Worm (Caenorhabditis elegans) whole organism, dauer: ENCODE measurements around the gene igeg-2.
"Not testable (repeated sequence)": the region's sequence is repeated elsewhere in the genome, so short reads cannot be mapped to it uniquely, and the experiment has no call there.

Experiments
- unc-62 ChIP-seq: sonication (generic microtip); optimal IDR thresholded peaks from 2 replicates; lab custom pipeline; 2017; ENCODE audit warnings: missing biosample characterization, missing genetic modification reagents, missing genetic modification characterization

The igeg-2 gene

DNA sequence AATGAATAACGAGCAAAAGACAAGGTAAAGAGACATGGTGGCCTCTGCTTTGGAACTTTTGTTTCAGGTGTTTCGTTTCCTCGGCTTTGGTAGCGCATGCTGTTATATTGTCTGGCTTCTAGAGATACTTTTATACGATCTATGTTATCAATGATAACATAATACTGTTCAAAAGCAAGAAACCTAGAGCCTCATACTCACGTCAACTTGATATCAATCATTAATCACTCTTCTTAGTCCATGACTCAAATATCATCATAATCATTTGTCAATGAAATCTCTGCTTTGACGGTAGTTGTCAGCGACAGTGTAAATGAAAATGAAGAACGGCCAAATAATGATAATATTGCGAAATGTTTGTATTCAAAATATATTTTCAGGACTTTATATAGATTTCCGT is 3.8 kb upstream of the igeg-2 start:
- TF ChIP-seq unc-62 (GFP tag; lab: Kevin White, UChicago), result no peak

DNA sequence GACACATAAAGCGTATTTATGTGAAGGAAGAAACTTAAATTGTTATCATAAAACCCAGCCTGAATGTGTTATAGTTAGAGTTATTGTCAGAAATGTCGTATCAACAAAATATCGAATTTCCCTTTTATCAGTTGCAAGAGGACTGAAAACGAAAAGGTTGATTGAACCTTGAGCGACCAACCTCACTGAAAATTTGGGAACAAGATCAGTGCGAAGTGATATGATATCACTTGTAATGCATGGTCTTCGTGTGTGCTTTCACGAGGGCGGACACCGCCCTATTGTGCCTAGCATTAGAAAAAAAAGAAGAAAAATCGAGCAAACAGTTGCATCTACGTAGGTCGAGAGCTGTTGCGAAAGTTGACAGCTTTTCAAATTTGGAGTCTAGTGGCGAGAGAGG is 1.3 kb upstream of the igeg-2 start:
- no peak for TF ChIP-seq unc-62 (GFP tag; lab: Kevin White, UChicago)

DNA sequence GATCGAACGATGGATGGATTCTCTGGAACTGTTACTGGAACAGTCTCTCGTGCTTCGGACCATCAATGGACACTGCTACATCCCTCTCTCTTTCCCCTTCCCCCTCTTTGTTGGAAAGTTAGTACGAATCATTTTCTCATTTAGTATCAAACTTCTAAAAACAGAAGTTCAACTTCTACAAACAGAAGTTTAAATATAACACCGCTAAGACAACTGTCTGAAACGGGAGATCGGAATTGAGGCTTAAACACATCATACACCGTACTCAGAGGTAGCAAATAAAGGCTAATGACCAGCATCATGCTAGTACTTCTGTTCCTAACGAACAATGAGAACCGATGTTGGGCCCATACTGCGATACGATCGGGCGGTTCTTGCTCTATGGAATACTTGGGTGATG is 6.7 kb downstream of the igeg-2 start, which contains the start of gene F46C3.7:
Gene F46C3.7, plus strand, starts transcription at position 301 of the 400 bp plus-strand sequence.
- not testable (repeated sequence) for TF ChIP-seq unc-62 (GFP tag; lab: Kevin White, UChicago)

DNA sequence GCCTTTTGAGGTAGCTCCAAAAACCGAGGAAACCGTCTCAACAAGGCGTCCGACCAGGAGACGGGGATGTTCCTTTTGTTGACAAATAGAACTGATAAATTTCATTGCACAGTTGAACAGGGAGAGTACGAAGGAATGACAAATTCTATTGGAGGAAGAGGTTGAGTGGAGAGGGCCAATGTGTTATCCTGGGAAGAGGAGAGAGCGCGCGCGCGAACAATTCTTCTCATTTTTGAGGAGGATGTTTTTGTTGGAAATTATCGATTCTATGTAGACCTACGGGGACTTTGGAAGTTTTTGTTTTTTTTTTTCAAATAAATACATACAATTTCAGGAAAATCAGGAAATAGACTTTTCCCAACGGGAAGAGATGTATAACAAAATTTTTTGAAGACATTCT is 8.7 kb downstream of the igeg-2 start:
- no peak for TF ChIP-seq unc-62 (GFP tag; lab: Kevin White, UChicago)

DNA sequence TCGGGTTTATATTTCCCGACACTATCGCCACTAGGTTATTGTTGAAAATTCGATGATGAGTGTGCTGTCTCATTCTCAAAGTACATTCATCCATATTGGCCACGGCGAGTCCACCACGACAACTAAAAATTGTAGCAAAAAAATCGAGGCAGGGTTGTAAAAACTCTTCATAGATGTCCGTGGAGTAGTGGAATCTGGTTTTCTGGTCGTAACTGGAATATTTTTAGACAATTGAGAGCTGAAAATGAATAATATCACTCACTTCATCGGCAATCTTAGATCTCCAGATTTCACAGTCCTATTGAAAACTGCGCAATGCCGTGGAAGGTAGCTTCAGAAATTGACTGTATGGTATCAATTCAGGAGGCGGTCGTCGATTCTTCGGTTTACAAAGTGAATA is 10.9 kb downstream of the igeg-2 start:
- TF ChIP-seq unc-62 (GFP tag; lab: Kevin White, UChicago), result no peak

DNA sequence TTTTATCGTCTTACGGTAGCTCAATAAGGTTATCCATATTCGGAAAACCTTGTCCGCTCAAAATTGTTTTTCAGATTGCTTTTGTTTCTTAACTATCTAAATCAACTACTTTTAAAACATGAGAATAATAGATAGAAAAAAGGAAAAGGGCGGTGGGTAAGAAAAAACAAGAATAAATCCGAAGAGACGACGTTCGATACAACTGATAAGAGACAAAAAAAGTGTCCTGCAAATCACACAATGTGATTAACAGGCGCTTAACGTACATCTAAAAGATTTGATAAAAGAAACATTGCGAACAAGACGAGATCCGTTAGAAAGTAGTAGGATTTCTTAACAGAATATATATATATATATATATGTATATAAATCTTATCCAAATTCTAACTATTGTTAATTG is 12.9 kb downstream of the igeg-2 start, which contains the start of gene hum-4:
Gene hum-4, minus strand, starts transcription at position 101 of the 400 bp plus-strand sequence.
- TF ChIP-seq unc-62 (GFP tag; lab: Kevin White, UChicago), result no peak

DNA sequence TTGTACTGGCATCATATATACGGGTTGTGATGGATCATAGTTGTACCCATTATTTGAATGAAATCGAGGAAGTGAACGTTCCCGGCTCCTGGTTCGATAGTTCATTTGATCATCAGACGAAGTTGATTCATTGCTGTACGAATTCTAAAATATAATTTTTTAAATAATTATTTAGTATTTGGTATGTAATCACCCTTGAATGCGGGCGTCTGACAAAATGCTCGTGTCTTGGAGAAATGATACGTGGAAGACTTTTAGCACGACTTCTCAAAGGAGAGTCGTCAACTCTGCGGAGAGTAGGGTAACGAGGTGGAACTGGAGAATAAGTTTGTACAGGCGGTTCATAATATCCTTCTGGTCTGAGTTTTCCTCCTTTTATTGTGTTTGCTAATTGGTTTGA is 18.9 kb downstream of the igeg-2 start:
- no peak for TF ChIP-seq unc-62 (GFP tag; lab: Kevin White, UChicago)

DNA sequence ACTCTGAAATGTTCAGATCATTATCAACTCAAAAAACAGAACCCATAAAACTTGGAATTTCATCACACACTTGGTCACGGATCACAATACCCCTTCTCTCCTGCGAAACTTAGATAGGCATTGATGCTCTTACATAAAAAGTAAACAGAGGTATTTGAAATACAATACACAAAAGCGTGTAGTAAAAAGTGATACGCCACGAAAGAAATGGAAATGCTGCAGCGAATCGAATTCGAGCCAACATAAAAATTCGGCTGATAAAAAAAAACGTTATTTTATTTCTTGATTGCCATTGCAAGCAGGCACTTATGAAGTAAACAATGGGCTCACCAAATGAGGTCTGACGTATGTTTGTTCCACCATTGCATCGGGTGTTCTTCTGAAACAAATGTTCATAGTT is 19.8 kb downstream of the igeg-2 start:
- no peak for TF ChIP-seq unc-62 (GFP tag; lab: Kevin White, UChicago)

DNA sequence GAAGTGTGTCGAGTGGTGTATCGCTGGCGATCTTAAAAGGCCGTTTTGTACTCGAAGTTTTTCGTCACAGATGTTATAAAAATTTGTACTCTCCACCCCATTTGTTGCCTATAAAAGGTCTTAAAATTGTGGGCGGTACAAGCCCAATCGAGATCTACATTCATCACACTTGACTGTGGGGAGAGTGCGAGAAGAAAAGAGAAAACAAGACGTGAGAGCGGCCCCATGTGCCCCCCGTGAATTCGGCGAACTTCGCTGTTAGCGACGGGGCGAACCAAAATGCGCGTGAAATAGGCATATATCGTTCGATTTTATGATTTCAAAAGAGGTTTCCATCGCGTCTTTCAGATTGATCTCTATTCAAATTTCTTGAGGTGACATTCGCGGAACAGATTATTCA is 26.4 kb downstream of the igeg-2 start, which contains the start of gene F46C3.6:
Gene F46C3.6, minus strand, starts transcription at position 87 of the 400 bp plus-strand sequence.
- no peak for TF ChIP-seq unc-62 (GFP tag; lab: Kevin White, UChicago)

DNA sequence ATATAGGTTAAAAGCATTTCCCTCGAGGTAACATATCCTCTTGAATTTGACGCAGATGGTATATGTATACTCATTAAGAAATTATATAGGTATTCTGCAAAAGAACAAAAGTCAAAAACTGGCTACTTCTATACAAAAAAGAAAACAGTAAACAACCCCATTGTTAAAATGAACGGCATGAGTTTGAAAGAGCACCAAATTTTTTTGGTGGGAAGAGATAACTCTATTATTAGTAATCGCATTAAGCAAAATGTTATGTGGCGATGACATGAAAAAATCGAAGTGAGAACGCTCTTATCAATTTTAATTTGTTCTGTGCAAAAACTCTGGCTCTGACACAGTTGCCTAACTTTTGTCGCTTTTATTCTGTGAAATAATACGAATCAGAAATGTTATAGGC is 27.8 kb downstream of the igeg-2 start, which contains the start of gene F46C3.2:
Gene F46C3.2, minus strand, starts transcription at position 101 of the 400 bp plus-strand sequence.
- TF ChIP-seq unc-62 (GFP tag; lab: Kevin White, UChicago), result no peak

DNA sequence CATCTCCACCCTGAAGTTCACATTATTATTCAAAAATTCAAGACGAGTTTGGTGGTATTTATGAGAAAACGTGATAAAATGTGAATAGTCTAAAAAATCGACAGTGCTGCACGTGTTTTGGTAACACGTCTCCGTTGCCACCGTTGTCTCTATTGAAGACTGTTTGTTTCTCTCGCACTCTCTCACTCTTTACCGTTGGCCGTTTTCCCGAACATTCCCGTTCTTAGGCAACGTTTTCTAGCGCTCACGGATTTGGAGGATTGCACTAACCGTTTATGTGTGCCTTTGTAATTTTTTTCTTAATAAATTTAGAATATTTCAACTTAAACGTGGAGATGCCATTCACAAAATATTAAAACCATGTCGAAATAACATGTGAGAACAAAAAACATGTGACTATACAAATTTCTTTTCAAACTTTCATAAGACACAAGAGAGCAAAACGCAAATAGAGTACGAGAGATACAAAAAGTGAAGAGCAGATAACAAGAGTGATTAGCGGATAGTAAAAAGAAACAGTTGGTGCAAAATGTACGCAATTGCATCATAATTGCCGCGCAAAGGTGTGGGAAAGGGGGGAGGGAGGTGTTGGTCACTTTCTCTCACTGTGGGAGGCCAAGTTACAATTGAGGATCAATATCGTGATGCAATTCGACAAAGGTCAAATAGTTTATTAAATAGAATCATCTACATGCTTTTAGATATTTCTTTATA is 31.4 kb downstream of the igeg-2 start, which contains the start of gene pek-1:
Gene pek-1, minus strand, starts transcription at position 51 of the 714 bp plus-strand sequence.
- TF ChIP-seq unc-62 (GFP tag; lab: Kevin White, UChicago), result no peak

DNA sequence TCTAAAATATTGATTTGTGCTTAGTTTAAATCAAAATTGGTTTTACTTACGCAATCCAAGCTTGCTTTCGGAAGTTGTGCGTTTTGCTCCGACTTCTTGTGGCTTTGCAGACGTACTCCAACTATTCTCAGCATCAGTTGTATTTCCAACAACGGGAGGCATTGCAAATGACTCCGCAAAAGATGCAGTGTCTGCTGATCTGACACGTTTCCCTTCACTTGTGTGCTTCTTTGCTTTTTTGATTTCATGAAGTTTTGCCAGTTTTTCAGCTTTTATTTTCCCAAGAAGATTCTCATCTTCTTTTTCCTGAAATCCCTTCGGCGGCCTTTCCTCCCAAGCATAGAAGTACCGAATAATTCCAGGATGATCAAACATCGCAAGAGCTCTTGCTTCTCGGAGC is 34.8 kb downstream of the igeg-2 start:
- no peak for TF ChIP-seq unc-62 (GFP tag; lab: Kevin White, UChicago)

DNA sequence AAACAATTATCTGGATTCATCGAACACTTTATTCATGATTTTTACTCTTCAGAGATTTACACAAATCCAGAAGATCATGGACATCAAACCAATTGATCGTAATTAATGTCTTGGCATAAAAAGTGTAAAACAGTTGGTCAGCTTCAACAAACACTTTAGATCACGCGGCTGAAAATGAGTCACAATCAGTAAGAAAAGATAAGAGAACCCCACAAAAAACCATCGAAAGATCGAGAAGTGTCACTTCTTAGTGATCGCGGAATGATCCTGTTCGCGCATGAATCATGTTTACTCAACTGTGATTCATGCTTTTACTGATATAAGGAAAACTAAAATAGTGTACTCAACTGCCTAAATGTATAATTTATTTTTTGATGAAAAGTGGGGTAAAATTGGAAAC is 37.0 kb downstream of the igeg-2 start:
- TF ChIP-seq unc-62 (GFP tag; lab: Kevin White, UChicago), result no peak

DNA sequence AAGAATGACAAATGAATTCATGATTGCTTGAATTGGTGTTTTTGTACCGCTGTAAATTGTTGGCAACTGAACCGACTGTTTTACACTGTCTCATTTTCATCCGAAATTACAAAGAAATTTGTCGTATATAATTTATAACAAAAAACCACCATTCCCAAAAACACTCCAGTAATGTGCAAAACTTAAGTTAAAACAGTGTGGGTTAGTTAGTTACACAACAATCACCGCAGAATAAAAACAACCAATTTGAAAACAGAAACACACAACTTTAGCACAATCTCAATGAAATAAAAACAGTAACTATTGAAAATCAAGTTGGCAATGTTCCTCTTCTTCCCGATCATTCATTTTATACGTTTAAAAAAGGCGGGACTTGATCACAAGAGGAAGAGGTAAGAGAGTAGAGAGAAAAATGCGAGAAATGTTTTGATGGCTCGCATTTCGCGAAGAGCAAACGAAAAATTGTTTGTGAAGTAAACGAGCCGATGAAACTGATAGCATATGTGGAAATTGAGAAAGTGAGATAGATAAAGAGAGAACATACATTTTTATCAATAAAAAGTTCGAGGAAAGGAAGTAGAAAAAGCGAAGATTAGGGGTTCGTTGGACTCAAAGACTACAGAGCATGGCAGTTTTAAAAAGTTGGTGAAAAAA is 38.6 kb downstream of the igeg-2 start, which contains the start of gene F08B12.4:
Gene F08B12.4, minus strand, starts transcription at position 51 of the 654 bp plus-strand sequence.
- TF ChIP-seq unc-62 (GFP tag; lab: Kevin White, UChicago), result no peak

DNA sequence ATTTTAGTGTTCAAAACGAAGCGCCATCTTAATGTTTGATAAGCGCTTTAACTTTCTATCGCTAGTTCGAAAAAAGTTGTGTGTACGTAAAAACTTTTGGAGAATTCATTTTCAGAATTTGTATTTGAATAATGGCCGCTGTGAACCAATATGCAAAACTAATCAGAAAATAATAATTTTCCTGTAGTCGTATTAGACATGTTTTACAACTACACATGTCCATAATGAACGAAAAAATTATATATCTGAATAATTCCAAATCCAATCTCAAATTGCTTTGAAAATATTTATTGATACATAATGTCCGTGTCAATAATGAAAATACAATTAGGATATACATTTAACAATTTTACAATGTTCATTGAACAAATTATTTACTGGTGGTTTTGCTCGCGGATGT is 39.7 kb downstream of the igeg-2 start:
- TF ChIP-seq unc-62 (GFP tag; lab: Kevin White, UChicago), result no peak

DNA sequence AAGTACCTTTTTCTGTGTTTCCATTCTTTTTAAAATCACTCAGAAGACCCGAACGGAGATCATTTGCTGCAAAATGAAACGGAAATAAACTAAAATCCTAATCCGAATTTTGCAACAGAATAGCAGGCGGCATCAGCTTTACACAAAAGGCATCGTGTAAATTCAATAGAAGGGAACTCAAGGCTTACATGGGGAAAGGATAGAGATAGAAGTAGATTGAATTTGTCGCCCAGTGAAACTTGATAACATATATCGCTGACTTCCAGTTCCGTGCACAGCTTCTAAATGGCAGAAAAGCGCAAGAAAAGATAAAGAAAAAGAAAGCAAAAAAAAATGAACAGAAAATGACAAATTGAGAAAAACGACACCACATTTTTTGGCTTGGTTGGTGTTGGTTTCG is 40.5 kb downstream of the igeg-2 start, which contains the start of gene slo-2:
Gene slo-2, minus strand, starts transcription at position 24 of the 400 bp plus-strand sequence.
- no peak for TF ChIP-seq unc-62 (GFP tag; lab: Kevin White, UChicago)
